Fruit fly (Drosophila melanogaster) whole organism, wandering third instar larva: ENCODE data around the gene cm.

ENCODE experiments used
- Abd-B ChIP-seq: fragments of >200 bp; optimal IDR thresholded peaks from 2 replicates; lab custom pipeline; 2017; ENCODE audit warnings: missing biosample characterization, missing genetic modification characterization
- CG32264 ChIP-seq: fragments of 200-800 bp; sonication (Bioruptor generic); optimal IDR thresholded peaks from 2 replicates; lab custom pipeline; 2016; ENCODE audit warnings: missing biosample characterization, missing genetic modification characterization
- CG9705 ChIP-seq: fragments of 200-800 bp; sonication (Bioruptor generic); optimal IDR thresholded peaks from 2 replicates; lab custom pipeline; 2018; ENCODE audit warnings: missing biosample characterization, mild to moderate bottlenecking, missing genetic modification characterization
- CrebA ChIP-seq: fragments of 200-800 bp; sonication (Bioruptor generic); optimal IDR thresholded peaks from 2 replicates; lab custom pipeline; 2016; ENCODE audit warnings: missing biosample characterization, mild to moderate bottlenecking, missing genetic modification characterization, borderline replicate concordance
- Dfd ChIP-seq: fragments of >200 bp; optimal IDR thresholded peaks from 2 replicates; lab custom pipeline; 2017; ENCODE audit warnings: missing biosample characterization, missing genetic modification characterization
- Dif ChIP-seq: fragments of 200-275, 200-300 bp; sonication (Bioruptor generic); optimal IDR thresholded peaks from 2 replicates; lab custom pipeline; 2018; ENCODE audit warnings: missing biosample characterization, missing genetic modification characterization; ENCODE audit not compliant: partially characterized antibody
- GATAd ChIP-seq: sonication (Bioruptor generic); optimal IDR thresholded peaks from 2 replicates; lab custom pipeline; 2016; ENCODE audit warnings: missing biosample characterization, missing genetic modification characterization
- HLH106 ChIP-seq: fragments of 200-800 bp; optimal IDR thresholded peaks from 3 replicates; lab custom pipeline; 2019; ENCODE audit warnings: missing biosample characterization, mild to moderate bottlenecking, missing genetic modification characterization, moderate library complexity
- Hnf4 ChIP-seq: fragments of 200-800 bp; sonication (Bioruptor generic); optimal IDR thresholded peaks from 2 replicates; lab custom pipeline; 2016; ENCODE audit warnings: missing biosample characterization, mild to moderate bottlenecking, missing genetic modification characterization
- Hr78 ChIP-seq: fragments of >200 bp; optimal IDR thresholded peaks from 2 replicates; lab custom pipeline; 2017; ENCODE audit warnings: missing biosample characterization, missing genetic modification characterization
- Hr83 ChIP-seq: fragments of 200-300 bp; sonication (Bioruptor generic); optimal IDR thresholded peaks from 2 replicates; lab custom pipeline; 2016; ENCODE audit warnings: missing biosample characterization, mild to moderate bottlenecking, missing genetic modification characterization, moderate library complexity; ENCODE audit not compliant: poor library complexity, severe bottlenecking
- Jra ChIP-seq: sonication (Bioruptor generic); optimal IDR thresholded peaks from 2 replicates; lab custom pipeline; 2016; ENCODE audit warnings: missing biosample characterization, missing genetic modification characterization
- Mio ChIP-seq: sonication (Bioruptor generic); optimal IDR thresholded peaks from 2 replicates; lab custom pipeline; 2016; ENCODE audit warnings: missing biosample characterization, missing genetic modification characterization
- Myc ChIP-seq: fragments of >200 bp; optimal IDR thresholded peaks from 2 replicates; lab custom pipeline; 2017
- N ChIP-seq: fragments of >200 bp; optimal IDR thresholded peaks from 2 replicates; lab custom pipeline; 2018; ENCODE audit warnings: missing biosample characterization, missing external identifiers, missing genetic modification characterization
- OdsH ChIP-seq: fragments of 200-800 bp; sonication (Bioruptor generic); optimal IDR thresholded peaks from 2 replicates; lab custom pipeline; 2016; ENCODE audit warnings: missing biosample characterization, mild to moderate bottlenecking, missing genetic modification characterization
- Rel ChIP-seq, 2 experiments: fragments of 200-800 bp; sonication (Bioruptor generic) in 1 of 2; optimal IDR thresholded peaks; 2 replicates in 1 of 2; 3 replicates in 1 of 2; lab custom pipeline; 2016 to 2019; ENCODE audit warnings: mild to moderate bottlenecking in 2 of 2, missing biosample characterization in 2 of 2, missing genetic modification characterization in 2 of 2, moderate library complexity in 1 of 2
- Sp1 ChIP-seq: fragments of 200-800 bp; sonication (Bioruptor generic); optimal IDR thresholded peaks from 3 replicates; lab custom pipeline; 2019; ENCODE audit warnings: missing biosample characterization, mild to moderate bottlenecking, missing genetic modification characterization, moderate library complexity
- Vsx2 ChIP-seq: fragments of 200-300, 225-300 bp; sonication (Bioruptor generic); optimal IDR thresholded peaks from 2 replicates; lab custom pipeline; 2018; ENCODE audit warnings: missing biosample characterization, missing genetic modification characterization; ENCODE audit not compliant: partially characterized antibody
- br ChIP-seq: fragments of 200-800 bp; sonication (Bioruptor generic); optimal IDR thresholded peaks from 2 replicates; lab custom pipeline; 2016; ENCODE audit warnings: missing biosample characterization, missing genetic modification characterization
- brk ChIP-seq: fragments of 200-800 bp; sonication (Bioruptor generic); optimal IDR thresholded peaks from 2 replicates; lab custom pipeline; 2016; ENCODE audit warnings: missing biosample characterization, mild to moderate bottlenecking, missing genetic modification characterization
- dl ChIP-seq, 2 experiments: fragments of 175-275, 200-275 bp in 1 of 2; fragments of 200-275 bp in 1 of 2; sonication (Bioruptor generic); optimal IDR thresholded peaks; lab custom pipeline; 2018; ENCODE audit warnings: mild to moderate bottlenecking in 2 of 2, missing biosample characterization in 2 of 2, missing genetic modification characterization in 2 of 2, moderate library complexity in 2 of 2; ENCODE audit not compliant: partially characterized antibody in 2 of 2, insufficient read depth in 1 of 2
- dmrt93B ChIP-seq: fragments of 200-800 bp; sonication (Bioruptor generic); optimal IDR thresholded peaks from 2 replicates; lab custom pipeline; 2018; ENCODE audit warnings: missing biosample characterization, mild to moderate bottlenecking, missing genetic modification characterization
- dsf ChIP-seq: sonication (Bioruptor generic); optimal IDR thresholded peaks from 2 replicates; lab custom pipeline; 2016; ENCODE audit warnings: missing biosample characterization, missing genetic modification characterization, borderline replicate concordance
- ey ChIP-seq: fragments of 200-800 bp; sonication (Bioruptor generic); optimal IDR thresholded peaks from 2 replicates; lab custom pipeline; 2016; ENCODE audit warnings: missing biosample characterization, missing genetic modification characterization
- foxo ChIP-seq, 2 experiments: fragments of 200-800 bp; sonication (Bioruptor generic); optimal IDR thresholded peaks; 2 replicates in 1 of 2; 3 replicates in 1 of 2; lab custom pipeline; 2016 to 2017; ENCODE audit warnings: missing biosample characterization in 2 of 2, missing genetic modification characterization in 2 of 2
- fru ChIP-seq: fragments of 200-800 bp; sonication (Bioruptor generic); optimal IDR thresholded peaks from 3 replicates; lab custom pipeline; 2016; ENCODE audit warnings: missing biosample characterization, mild to moderate bottlenecking, missing genetic modification characterization
- h ChIP-seq: fragments of 200-800 bp; sonication (Bioruptor generic); optimal IDR thresholded peaks from 3 replicates; lab custom pipeline; 2016; ENCODE audit warnings: missing biosample characterization, mild to moderate bottlenecking, missing genetic modification characterization
- jim ChIP-seq: fragments of 175-275, 200-325 bp; sonication (Bioruptor generic); optimal IDR thresholded peaks from 2 replicates; lab custom pipeline; 2016; ENCODE audit warnings: missing biosample characterization, mild to moderate bottlenecking, missing genetic modification characterization
- lola ChIP-seq: fragments of >200 bp; optimal IDR thresholded peaks from 2 replicates; lab custom pipeline; 2017; ENCODE audit warnings: missing biosample characterization, missing genetic modification characterization
- pan ChIP-seq: fragments of >200 bp; optimal IDR thresholded peaks from 2 replicates; lab custom pipeline; 2017
- psq ChIP-seq: fragments of 200-800 bp; sonication (Bioruptor generic); optimal IDR thresholded peaks from 3 replicates; lab custom pipeline; 2017; ENCODE audit warnings: missing biosample characterization, mild to moderate bottlenecking, missing genetic modification characterization, moderate library complexity
- rgr ChIP-seq: fragments of 200-800 bp; sonication (Bioruptor generic); optimal IDR thresholded peaks from 3 replicates; lab custom pipeline; 2016; ENCODE audit warnings: missing biosample characterization, mild to moderate bottlenecking, missing genetic modification characterization
- sage ChIP-seq: fragments of 200-800 bp; sonication (Bioruptor generic); optimal IDR thresholded peaks from 2 replicates; lab custom pipeline; 2016; ENCODE audit warnings: missing biosample characterization, mild to moderate bottlenecking, missing genetic modification characterization
- sv ChIP-seq: fragments of 200-800 bp; sonication (Bioruptor generic); optimal IDR thresholded peaks from 3 replicates; lab custom pipeline; 2016; ENCODE audit warnings: missing biosample characterization, missing genetic modification characterization
- tai ChIP-seq: sonication (Bioruptor generic); optimal IDR thresholded peaks from 2 replicates; lab custom pipeline; 2016; ENCODE audit warnings: missing biosample characterization, missing genetic modification characterization
- usp ChIP-seq: fragments of >200 bp; optimal IDR thresholded peaks from 2 replicates; lab custom pipeline; 2017; ENCODE audit warnings: missing biosample characterization, missing genetic modification characterization
- woc ChIP-seq: sonication (Bioruptor generic); optimal IDR thresholded peaks from 2 replicates; lab custom pipeline; 2016; ENCODE audit warnings: missing biosample characterization, mild to moderate bottlenecking, missing genetic modification characterization

cm gene

dm6 chrX:7011063-7011743, at the start of gene cm, which contains the start of the genes sloth1 and sloth2:
Gene cm (minus strand): TSS chrX:7011145.
Gene sloth1 (plus strand): TSS chrX:7011357.
Gene sloth2 (plus strand): TSS chrX:7011357.
- peak; percentile 95 for TF ChIP-seq Hnf4 (GFP tag; lab: Kevin White, UChicago)
- TF ChIP-seq Mio (GFP tag; lab: Kevin White, UChicago) = peak; percentile 4
- no peak for TF ChIP-seq jim (GFP tag; lab: Kevin White, UChicago)
- TF ChIP-seq Myc (lab: Kevin White, UChicago) = no peak
- TF ChIP-seq Jra (GFP tag; lab: Kevin White, UChicago) = peak; percentile 95
- TF ChIP-seq rgr (GFP tag; lab: Kevin White, UChicago) = peak; percentile 92
- peak; percentile 66 for TF ChIP-seq CG32264 (GFP tag; lab: Kevin White, UChicago)
- TF ChIP-seq pan (lab: Kevin White, UChicago) = no peak
- peak; percentile 83 for TF ChIP-seq dsf (GFP tag; lab: Kevin White, UChicago)
- TF ChIP-seq dmrt93B (GFP tag; lab: Kevin White, UChicago) = peak; percentile 65
- TF ChIP-seq Dfd (GFP tag; lab: Kevin White, UChicago) = no peak
- no peak for TF ChIP-seq lola
- TF ChIP-seq sv (GFP tag; lab: Kevin White, UChicago) = peak; percentile 80
- no peak for TF ChIP-seq Vsx2 (GFP tag; lab: Kevin White, UChicago)
- no peak for TF ChIP-seq Hr78 (GFP tag; lab: Kevin White, UChicago)
- TF ChIP-seq Hr83 (GFP tag; lab: Kevin White, UChicago) = peak; percentile 77
- peak; percentile 86 for TF ChIP-seq fru
- TF ChIP-seq GATAd (GFP tag; lab: Kevin White, UChicago) = peak; percentile 85
- peak; percentile 89 for TF ChIP-seq h (GFP tag; lab: Kevin White, UChicago)
- peak; percentile 77 for TF ChIP-seq CG9705 (GFP tag; lab: Kevin White, UChicago)
- TF ChIP-seq Dif = no peak
- peak; percentile 54 to 91 for TF ChIP-seq foxo (GFP tag; optimal IDR thresholded peaks at IDR 0.05; lab: Kevin White, UChicago)
- TF ChIP-seq tai (GFP tag; lab: Kevin White, UChicago) = peak; percentile 91
- peak; percentile 76 for TF ChIP-seq brk (GFP tag; lab: Kevin White, UChicago)
- TF ChIP-seq usp (GFP tag; lab: Kevin White, UChicago) = no peak
- peak; percentile 86 for TF ChIP-seq Sp1 (GFP tag; lab: Kevin White, UChicago)
- TF ChIP-seq psq (GFP tag; lab: Kevin White, UChicago) = peak; percentile 82
- TF ChIP-seq N (GFP tag; lab: Kevin White, UChicago) = no peak
- no peak for TF ChIP-seq Abd-B (GFP tag; lab: Kevin White, UChicago)
- no peak for TF ChIP-seq Rel (GFP tag; optimal IDR thresholded peaks at IDR 0.05; lab: Kevin White, UChicago)
- peak; percentile 80 for TF ChIP-seq Rel (tag; optimal IDR thresholded peaks at IDR 0.05; lab: Kevin White, UChicago)
- peak; percentile 91 for TF ChIP-seq br
- peak; percentile 86 for TF ChIP-seq OdsH
- TF ChIP-seq HLH106 (tag; lab: Kevin White, UChicago) = peak; percentile 88
- peak; percentile 65 for TF ChIP-seq sage
- TF ChIP-seq ey = peak; percentile 84
- no peak for TF ChIP-seq dl (GFP tag; optimal IDR thresholded peaks at IDR 0.05; lab: Kevin White, UChicago; ENCODE audit: insufficient read depth in 1 of 2, partially characterized antibody in 2 of 2)
- peak; percentile 91 for TF ChIP-seq woc
- no peak for TF ChIP-seq CrebA (GFP tag; lab: Kevin White, UChicago)
- TF ChIP-seq, all 38 proteins: peak for 25

- TF ChIP-seq N (GFP tag; lab: Kevin White, UChicago) (no peak), dmrt93B (GFP tag; lab: Kevin White, UChicago) (no peak), psq (GFP tag; lab: Kevin White, UChicago) (no peak), dl (GFP tag; optimal IDR thresholded peaks at IDR 0.05; lab: Kevin White, UChicago; ENCODE audit: insufficient read depth in 1 of 2, partially characterized antibody in 2 of 2) (no peak), Mio (GFP tag; lab: Kevin White, UChicago) (no peak), br (no peak), CG32264 (GFP tag; lab: Kevin White, UChicago) (no peak), Hr83 (GFP tag; lab: Kevin White, UChicago) (no peak), woc (no peak), ey (no peak), Myc (lab: Kevin White, UChicago) (no peak), sage (no peak), Jra (GFP tag; lab: Kevin White, UChicago) (no peak), dsf (GFP tag; lab: Kevin White, UChicago) (no peak)
Measured at dm6 chrX:7058973-7059372, 48.0 kb upstream of the cm start.
